Fruit fly (Drosophila melanogaster): ENCODE measurements around the gene SH3PX1.

Gene SH3PX1

DNA sequence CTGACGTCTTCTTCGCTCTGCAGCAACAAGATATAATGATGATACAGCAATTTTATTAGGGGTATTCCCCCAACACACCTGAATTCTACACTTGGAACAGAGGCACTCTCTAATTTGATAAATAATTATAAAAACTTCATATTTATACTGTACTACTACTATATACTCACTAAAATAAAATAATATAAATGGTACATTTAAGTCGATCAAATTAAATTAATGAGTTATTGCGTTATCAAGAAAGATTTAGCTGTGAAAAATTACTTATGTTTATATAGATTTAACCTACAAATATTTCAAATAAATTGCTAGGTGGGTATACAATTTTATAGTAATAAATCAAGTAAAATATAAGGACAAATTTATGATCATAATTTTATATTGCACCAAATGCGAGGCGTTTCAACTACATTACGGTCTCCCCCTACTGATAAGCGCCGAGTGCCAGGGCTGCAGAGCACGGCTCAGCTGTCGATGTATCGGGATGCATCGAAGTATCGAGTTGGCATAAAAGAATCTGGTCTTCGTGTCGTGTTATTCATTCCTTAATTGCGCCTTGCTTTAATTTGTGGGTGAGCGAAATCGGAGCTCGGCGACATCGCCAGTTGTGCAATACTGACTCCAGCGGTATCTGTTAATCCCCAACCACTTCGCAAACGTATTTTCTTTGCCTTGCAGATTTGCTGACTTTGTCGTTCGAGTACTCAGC, 355 bp upstream of the SH3PX1 start, which contains the start of gene vsg (continued):
- TF ChIP-seq CG2199 (GFP tag; IDR thresholded peaks at IDR 0.05): 0 out of 3 replicates have a peak, but pooled peaks have one; percentile 29
- TF ChIP-seq Usf (GFP tag; optimal IDR thresholded peaks at IDR 0.05): peak; percentile 69
- peak; percentile 84 for TF ChIP-seq CG7963 (GFP tag; IDR thresholded peaks at IDR 0.05; ENCODE audit: partially characterized antibody)
- no peak for TF ChIP-seq pb (GFP tag; optimal IDR thresholded peaks at IDR 0.05)
- TF ChIP-seq ttk (GFP tag; IDR thresholded peaks at IDR 0.05): peak; percentile 66
- TF ChIP-seq CG15601 (tag; optimal IDR thresholded peaks at IDR 0.05): peak; percentile 80
- TF ChIP-seq CG17568 (GFP tag; optimal IDR thresholded peaks at IDR 0.05): no peak
- TF ChIP-seq pita (GFP tag; optimal IDR thresholded peaks at IDR 0.05): no peak
- TF ChIP-seq C15 (GFP tag; IDR thresholded peaks at IDR 0.05): no peak
- TF ChIP-seq CG12219 (GFP tag; optimal IDR thresholded peaks at IDR 0.05): no peak
- no peak for TF ChIP-seq CG6813 (GFP tag; optimal IDR thresholded peaks at IDR 0.05)
- peak; percentile 68 for TF ChIP-seq mam (GFP tag; optimal IDR thresholded peaks at IDR 0.05)
- TF ChIP-seq hkb (optimal IDR thresholded peaks at IDR 0.05): no peak
- TF ChIP-seq hkb (GFP tag; IDR thresholded peaks at IDR 0.05): peak; percentile 53; the same call in 1 of the 2 replicates
- TF ChIP-seq CG3281 (GFP tag; optimal IDR thresholded peaks at IDR 0.05): peak; percentile 77
- TF ChIP-seq lab (GFP tag; optimal IDR thresholded peaks at IDR 0.05): peak; percentile 76
- no peak for TF ChIP-seq aop (GFP tag; IDR thresholded peaks at IDR 0.05)
- 0 out of 2 replicates have a peak, but pooled peaks have one; percentile 57 for TF ChIP-seq ro (GFP tag; IDR thresholded peaks at IDR 0.05)
- peak; percentile 7 to 61 for TF ChIP-seq chif (GFP tag; optimal IDR thresholded peaks at IDR 0.05)
- peak; percentile 35 for TF ChIP-seq Antp (GFP tag; optimal IDR thresholded peaks at IDR 0.05)
- no peak for TF ChIP-seq fd102C (GFP tag; optimal IDR thresholded peaks at IDR 0.05)
- no peak for TF ChIP-seq CG12236 (GFP tag; optimal IDR thresholded peaks at IDR 0.05)
- TF ChIP-seq vfl (GFP tag; optimal IDR thresholded peaks at IDR 0.05): peak; percentile 62
- TF ChIP-seq PHDP (tag; optimal IDR thresholded peaks at IDR 0.05): peak; percentile 78
- peak; percentile 91 for TF ChIP-seq CG9727 (GFP tag; optimal IDR thresholded peaks at IDR 0.05)
- no peak for TF ChIP-seq D (optimal IDR thresholded peaks at IDR 0.05)
- peak; percentile 66 for TF ChIP-seq D (GFP tag; optimal IDR thresholded peaks at IDR 0.05)
- peak; percentile 59 for TF ChIP-seq Xrp1 (GFP tag; IDR thresholded peaks at IDR 0.05)
- peak; percentile 35 for TF ChIP-seq CG5180 (GFP tag; optimal IDR thresholded peaks at IDR 0.05)
- peak; percentile 34 for TF ChIP-seq CG1792 (GFP tag; optimal IDR thresholded peaks at IDR 0.05)
- TF ChIP-seq psq (GFP tag; optimal IDR thresholded peaks at IDR 0.05): peak; percentile 37
- peak; percentile 81 for TF ChIP-seq zen2 (GFP tag; IDR thresholded peaks at IDR 0.05; ENCODE audit: partially characterized antibody)
- peak; percentile 89 for TF ChIP-seq ato (GFP tag; IDR thresholded peaks at IDR 0.05; ENCODE audit: partially characterized antibody)
- TF ChIP-seq Dek (tag; optimal IDR thresholded peaks at IDR 0.05): peak; percentile 81
- no peak for TF ChIP-seq tll (GFP tag; optimal IDR thresholded peaks at IDR 0.05)
- no peak for TF ChIP-seq CG6854 (GFP tag; optimal IDR thresholded peaks at IDR 0.05)
- peak; percentile 75 for TF ChIP-seq CG33557 (GFP tag; optimal IDR thresholded peaks at IDR 0.05)
- peak; percentile 79 for TF ChIP-seq CG7556 (GFP tag; optimal IDR thresholded peaks at IDR 0.05)
- TF ChIP-seq GATAe (GFP tag; conservative IDR thresholded peaks at IDR 0.05): peak; percentile 58; the same call in 1 of the 2 replicates
- TF ChIP-seq cad (GFP tag; optimal IDR thresholded peaks at IDR 0.05): no peak
- no peak for TF ChIP-seq Doc2 (GFP tag; IDR thresholded peaks at IDR 0.05)
- no peak; the same call in 1 of the 2 replicates for TF ChIP-seq seq (GFP tag; IDR thresholded peaks at IDR 0.05)
- TF ChIP-seq CG9797 (GFP tag; optimal IDR thresholded peaks at IDR 0.05): peak; percentile 54
- TF ChIP-seq CG10959 (GFP tag; IDR thresholded peaks at IDR 0.05): no peak
- TF ChIP-seq sim (GFP tag; IDR thresholded peaks at IDR 0.05): no peak
- TF ChIP-seq dimm (GFP tag; IDR thresholded peaks at IDR 0.05): no peak
- peak; percentile 70 for TF ChIP-seq odd (GFP tag; optimal IDR thresholded peaks at IDR 0.05)
- peak; percentile 85 for TF ChIP-seq Meics (GFP tag; optimal IDR thresholded peaks at IDR 0.05)
- TF ChIP-seq sr (GFP tag; IDR thresholded peaks at IDR 0.05): no peak
- TF ChIP-seq peb (GFP tag; IDR thresholded peaks at IDR 0.05): 0 out of 2 replicates have a peak, but pooled peaks have one; percentile 16

All from whole organism, embryonic.